Worm (Caenorhabditis elegans): ENCODE results near the gene C49A9.5.

DNA sequence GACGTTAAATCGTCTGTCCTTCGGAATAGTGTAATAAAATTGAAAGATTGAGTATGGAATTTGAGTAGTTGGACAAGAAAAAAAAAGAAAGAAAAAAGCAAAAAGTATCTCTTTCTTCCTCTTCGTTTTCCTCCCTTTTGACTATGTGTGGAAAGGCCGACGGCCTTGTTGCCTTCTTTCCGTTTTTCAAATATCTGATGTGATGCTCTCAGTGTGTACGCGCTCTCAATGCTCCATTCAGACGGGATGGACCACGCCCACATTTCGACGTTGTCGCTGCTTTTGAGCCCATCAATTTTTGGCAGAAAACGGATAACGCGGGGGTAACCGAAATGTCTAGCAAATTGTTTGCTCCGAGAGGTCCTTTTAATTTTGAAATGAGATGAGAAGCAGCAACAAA lies 40.5 kb upstream of the C49A9.5 start:
- TF ChIP-seq sox-4 (tag; optimal IDR thresholded peaks at IDR 0.05), result no peak
- no peak for TF ChIP-seq lin-11 (tag; optimal IDR thresholded peaks at IDR 0.05)
- no peak for TF ChIP-seq zip-5 (tag; optimal IDR thresholded peaks at IDR 0.05)
- TF ChIP-seq pqm-1 (tag; optimal IDR thresholded peaks at IDR 0.05), result no peak
- TF ChIP-seq ceh-45 (GFP tag; IDR thresholded peaks at IDR 0.05), result no peak
- TF ChIP-seq pag-3 (tag; optimal IDR thresholded peaks at IDR 0.05; ENCODE audit: borderline replicate concordance), result no peak
- TF ChIP-seq ceh-18 (tag; optimal IDR thresholded peaks at IDR 0.05), result no peak
- TF ChIP-seq ceh-24 (tag; optimal IDR thresholded peaks at IDR 0.05), result no peak
- no peak for TF ChIP-seq hlh-8 (tag; optimal IDR thresholded peaks at IDR 0.05)
- no peak for TF ChIP-seq unc-86 (tag; optimal IDR thresholded peaks at IDR 0.05)
- TF ChIP-seq pax-1 (tag; optimal IDR thresholded peaks at IDR 0.05), result no peak
